Worm (Caenorhabditis elegans): Measurements from ENCODE around the gene lbp-7.

DNA sequence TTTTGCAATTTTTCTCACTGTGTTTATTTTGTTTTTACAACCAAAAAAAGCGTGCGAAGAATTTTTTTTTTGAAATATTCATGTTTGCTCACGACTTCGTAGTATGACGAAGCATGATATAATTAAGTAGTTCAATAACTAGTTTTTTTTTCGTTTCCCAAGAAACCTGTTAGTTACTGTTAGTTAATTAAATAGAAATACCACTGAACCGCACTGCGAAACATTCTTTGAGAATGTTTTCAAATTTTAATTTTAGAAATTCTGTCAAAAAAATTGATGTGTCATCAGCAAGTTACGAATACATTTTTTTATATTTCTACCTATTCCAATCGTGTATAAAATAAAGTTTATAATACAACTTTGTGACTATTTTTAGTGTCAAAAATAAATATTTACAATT lies 47.0 kb downstream of the lbp-7 start, which contains the start of gene srxa-12:
- TF ChIP-seq nhr-237 (tag; optimal IDR thresholded peaks at IDR 0.05), result no peak
- TF ChIP-seq nhr-77 (tag; optimal IDR thresholded peaks at IDR 0.05), result no peak
- TF ChIP-seq efl-3 (GFP tag; optimal IDR thresholded peaks at IDR 0.05), result no peak
- TF ChIP-seq ama-1 (optimal IDR thresholded peaks at IDR 0.05), result no peak
- TF ChIP-seq nhr-12 (tag; optimal IDR thresholded peaks at IDR 0.05), result no peak

All from whole organism, L1 larva.